Worm (Caenorhabditis elegans): ENCODE results near the gene M05D6.8.
A peak's percentile ranks its signal among the peaks of the same experiment; 100 is the strongest.

The M05D6.8 gene

DNA sequence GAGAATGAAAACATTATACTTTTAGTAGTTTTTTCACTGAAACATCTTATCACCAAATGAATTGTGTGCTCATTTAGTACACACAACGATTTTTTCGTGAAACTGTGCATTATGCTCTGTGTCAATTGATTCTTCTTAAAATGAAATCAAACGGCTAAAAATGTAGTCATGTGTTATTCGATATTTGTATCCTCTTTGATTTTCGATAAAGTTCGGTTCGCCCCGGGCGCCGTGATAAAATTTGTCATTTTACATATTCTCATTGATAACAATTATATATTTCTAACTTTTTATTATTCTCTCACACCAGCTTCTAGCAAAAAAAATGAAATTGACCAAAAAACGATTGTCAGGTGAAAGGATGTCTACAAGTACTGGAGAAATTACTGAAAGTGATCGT is 43.7 kb upstream of the M05D6.8 start, which contains the start of gene ctg-2:
Gene ctg-2, plus strand, starts transcription at position 326 of the 400 bp plus-strand sequence.
- TF ChIP-seq F37D6.2 (tag; optimal IDR thresholded peaks at IDR 0.05) (no peak), php-3 (GFP tag; IDR thresholded peaks at IDR 0.05) (peak; percentile 39; the same call in 1 of the 2 replicates), rbr-2 (tag; optimal IDR thresholded peaks at IDR 0.05) (no peak), ZK546.5 (tag; optimal IDR thresholded peaks at IDR 0.05) (no peak), dpl-1 (GFP tag; optimal IDR thresholded peaks at IDR 0.05) (no peak), lsy-2 (tag; optimal IDR thresholded peaks at IDR 0.05) (no peak), madf-9 (GFP tag; conservative IDR thresholded peaks at IDR 0.05) (no peak), mxl-2 (GFP tag; conservative IDR thresholded peaks at IDR 0.05) (no peak), spr-1 (tag; optimal IDR thresholded peaks at IDR 0.05) (no peak), hlh-30 (tag; optimal IDR thresholded peaks at IDR 0.05; ENCODE audit: insufficient read depth) (no peak), attf-4 (tag; optimal IDR thresholded peaks at IDR 0.05) (no peak), duxl-1 (tag; optimal IDR thresholded peaks at IDR 0.05; ENCODE audit: poor library complexity) (no peak), aly-2 (tag; optimal IDR thresholded peaks at IDR 0.05) (no peak), F49E8.2 (tag; optimal IDR thresholded peaks at IDR 0.05; ENCODE audit: borderline replicate concordance) (no peak), nhr-28 (tag; optimal IDR thresholded peaks at IDR 0.05) (peak; percentile 91), cey-2 (tag; optimal IDR thresholded peaks at IDR 0.05; ENCODE audit: borderline replicate concordance, insufficient read depth) (no peak), nhr-76 (tag; optimal IDR thresholded peaks at IDR 0.05) (no peak), arid-1 (GFP tag; conservative IDR thresholded peaks at IDR 0.05) (no peak), mdl-1 (tag; optimal IDR thresholded peaks at IDR 0.05) (no peak), ztf-11 (tag; optimal IDR thresholded peaks at IDR 0.05) (no peak), pqm-1 (tag; optimal IDR thresholded peaks at IDR 0.05) (peak; percentile 75), daf-12 (tag; optimal IDR thresholded peaks at IDR 0.05) (no peak), lin-13 (GFP tag; optimal IDR thresholded peaks at IDR 0.05) (no peak), daf-16 (GFP tag; optimal IDR thresholded peaks at IDR 0.05) (no peak), daf-16 (tag; optimal IDR thresholded peaks at IDR 0.05) (peak; percentile 55), T20F7.1 (GFP tag; optimal IDR thresholded peaks at IDR 0.05) (peak; percentile 7), dmd-6 (GFP tag; IDR thresholded peaks at IDR 0.05) (peak; percentile 58), zag-1 (tag; optimal IDR thresholded peaks at IDR 0.05) (no peak), snpc-4 (tag; optimal IDR thresholded peaks at IDR 0.05) (no peak), nhr-10 (tag; optimal IDR thresholded peaks at IDR 0.05) (no peak), F26F4.8 (GFP tag; conservative IDR thresholded peaks at IDR 0.05) (no peak), nhr-111 (GFP tag; optimal IDR thresholded peaks at IDR 0.05) (no peak), F10B5.3 (tag; optimal IDR thresholded peaks at IDR 0.05) (no peak), nhr-11 (tag; optimal IDR thresholded peaks at IDR 0.05) (no peak), ceh-20 (GFP tag; IDR thresholded peaks at IDR 0.05) (no peak), dve-1 (tag; optimal IDR thresholded peaks at IDR 0.05; ENCODE audit: insufficient read depth) (peak; percentile 57), nhr-42 (GFP tag; IDR thresholded peaks at IDR 0.05) (no peak), unc-62 (GFP tag; optimal IDR thresholded peaks at IDR 0.05 in 1 of 2) (peak in 1 of 2 experiments; percentile 86), unc-62 (tag; optimal IDR thresholded peaks at IDR 0.05) (no peak), ztf-7 (tag; optimal IDR thresholded peaks at IDR 0.05) (no peak), R02D3.7 (tag; optimal IDR thresholded peaks at IDR 0.05) (no peak), spr-3 (GFP tag; optimal IDR thresholded peaks at IDR 0.05) (no peak), hlh-11 (tag; optimal IDR thresholded peaks at IDR 0.05) (no peak), ama-1 (optimal IDR thresholded peaks at IDR 0.05) (no peak), lir-3 (tag; optimal IDR thresholded peaks at IDR 0.05) (no peak), sdz-12 (GFP tag; optimal IDR thresholded peaks at IDR 0.05) (no peak), fkh-10 (GFP tag; optimal IDR thresholded peaks at IDR 0.05) (no peak), zip-2 (tag; optimal IDR thresholded peaks at IDR 0.05) (no peak)

All from whole organism, L4 larva.